Worm (Caenorhabditis elegans) whole organism, L1 larva: ENCODE data around the gene polk-1.
A peak's percentile ranks its signal among the peaks of the same experiment; 100 is the strongest.

Experiments used
- C04F5.9 ChIP-seq: sonication (generic microtip); optimal IDR thresholded peaks from 2 replicates; lab custom pipeline; 2016; ENCODE audit warnings: missing genetic modification characterization, missing compliant biosample characterization
- C34B4.2 ChIP-seq: sonication (generic microtip); optimal IDR thresholded peaks from 2 replicates; lab custom pipeline; 2017; ENCODE audit warnings: mild to moderate bottlenecking, missing genetic modification characterization, missing compliant biosample characterization
- F16B12.6 ChIP-seq: fragments of 150-350 bp; optimal IDR thresholded peaks from 2 replicates; lab custom pipeline; 2014; ENCODE audit warnings: missing biosample characterization, missing genetic modification characterization
- Y116A8C.19 ChIP-seq: sonication (generic microtip); optimal IDR thresholded peaks from 2 replicates; lab custom pipeline; 2016; ENCODE audit warnings: missing compliant biosample characterization, missing genetic modification characterization, borderline replicate concordance
- alr-1 ChIP-seq: fragments of 200-800 bp; sonication (Bioruptor generic); optimal IDR thresholded peaks from 2 replicates; lab custom pipeline; 2018; ENCODE audit warnings: borderline replicate concordance, mild to moderate bottlenecking, missing genetic modification characterization, missing compliant biosample characterization
- aly-2 ChIP-seq: fragments of 150-350 bp; optimal IDR thresholded peaks from 2 replicates; lab custom pipeline; 2014; ENCODE audit warnings: missing biosample characterization, missing genetic modification characterization
- ama-1 ChIP-seq: fragments of 150-350 bp; optimal IDR thresholded peaks from 2 replicates; lab custom pipeline; 2014
- blmp-1 ChIP-seq: fragments of 150-350 bp; optimal IDR thresholded peaks from 2 replicates; lab custom pipeline; 2014; ENCODE audit warnings: missing biosample characterization, missing genetic modification characterization
- ceh-8 ChIP-seq: fragments of 200-800 bp; sonication (Bioruptor generic); optimal IDR thresholded peaks from 2 replicates; lab custom pipeline; 2018; ENCODE audit warnings: mild to moderate bottlenecking, missing genetic modification characterization, moderate library complexity, missing compliant biosample characterization
- ceh-88 ChIP-seq: fragments of 200-800 bp; sonication (Bioruptor generic); IDR thresholded peaks from 2 replicates; pipeline ENCODE4 v1.3.6; 2022; ENCODE audit warnings: missing genetic modification characterization, missing compliant biosample characterization
- ces-1 ChIP-seq: fragments of 150-350 bp; optimal IDR thresholded peaks from 2 replicates; lab custom pipeline; 2014; ENCODE audit warnings: missing biosample characterization, missing genetic modification reagents, missing genetic modification characterization
- dpl-1 ChIP-seq, 3 experiments: fragments of 150-350 bp in 2 of 3; sonication (generic microtip) in 1 of 3; optimal IDR thresholded peaks; 2 replicates each; lab custom pipeline; 2014 to 2017; ENCODE audit warnings: missing biosample characterization in 3 of 3, missing genetic modification characterization in 3 of 3, missing genetic modification reagents in 3 of 3
- efl-3 ChIP-seq: fragments of 200-800 bp; sonication (Bioruptor generic); optimal IDR thresholded peaks from 2 replicates; lab custom pipeline; 2018; ENCODE audit warnings: mild to moderate bottlenecking, missing genetic modification characterization, missing compliant biosample characterization
- egl-27 ChIP-seq, 2 experiments: fragments of 150-350 bp in 1 of 2; sonication (generic microtip); optimal IDR thresholded peaks; 3 replicates each; lab custom pipeline; 2017 to 2018; ENCODE audit warnings: missing biosample characterization in 2 of 2, missing genetic modification characterization in 2 of 2, missing genetic modification reagents in 2 of 2
- ets-5 ChIP-seq: fragments of 200-800 bp; sonication (Bioruptor generic); IDR thresholded peaks from 2 replicates; pipeline ENCODE4 v1.3.6; 2022; ENCODE audit warnings: missing genetic modification characterization, missing compliant biosample characterization
- fkh-10 ChIP-seq: sonication (generic microtip); optimal IDR thresholded peaks from 2 replicates; lab custom pipeline; 2017; ENCODE audit warnings: missing biosample characterization, missing genetic modification reagents, missing genetic modification characterization
- fkh-8 ChIP-seq: sonication (generic microtip); optimal IDR thresholded peaks from 2 replicates; lab custom pipeline; 2016; ENCODE audit warnings: mild to moderate bottlenecking, missing genetic modification characterization, missing compliant biosample characterization
- fos-1 ChIP-seq: fragments of 150-350 bp; optimal IDR thresholded peaks from 2 replicates; lab custom pipeline; 2014; ENCODE audit warnings: missing biosample characterization, missing genetic modification characterization
- grh-1 ChIP-seq: fragments of 200-800 bp; sonication (Bioruptor generic); IDR thresholded peaks from 2 replicates; pipeline ENCODE4 v1.3.6; 2022; ENCODE audit warnings: missing genetic modification reagents, missing genetic modification characterization, missing compliant biosample characterization
- hlh-4 ChIP-seq: sonication (generic microtip); optimal IDR thresholded peaks from 2 replicates; lab custom pipeline; 2016; ENCODE audit warnings: mild to moderate bottlenecking, missing genetic modification characterization, missing compliant biosample characterization
- hpl-2 ChIP-seq: fragments of 150-350 bp; optimal IDR thresholded peaks from 2 replicates; lab custom pipeline; 2014; ENCODE audit warnings: missing biosample characterization, missing genetic modification reagents, missing genetic modification characterization
- lin-15B ChIP-seq: fragments of 150-350 bp; sonication (generic microtip); optimal IDR thresholded peaks from 3 replicates; lab custom pipeline; 2014; ENCODE audit warnings: missing biosample characterization, missing genetic modification characterization
- lir-3 ChIP-seq: sonication (generic microtip); optimal IDR thresholded peaks from 2 replicates; lab custom pipeline; 2016; ENCODE audit warnings: mild to moderate bottlenecking, missing genetic modification characterization, moderate library complexity, missing compliant biosample characterization; ENCODE audit not compliant: poor library complexity
- mab-9 ChIP-seq: fragments of 200-800 bp; sonication (Bioruptor generic); IDR thresholded peaks from 2 replicates; pipeline ENCODE4 v1.3.6; 2022; ENCODE audit warnings: missing genetic modification reagents, missing genetic modification characterization, missing compliant biosample characterization
- mdl-1 ChIP-seq, 2 experiments: fragments of 150-350 bp; optimal IDR thresholded peaks; 2 replicates each; lab custom pipeline; 2014 to 2017; ENCODE audit warnings: missing biosample characterization in 2 of 2, missing genetic modification characterization in 2 of 2, inconsistent platforms in 1 of 2
- nhr-12 ChIP-seq: sonication (generic microtip); optimal IDR thresholded peaks from 2 replicates; lab custom pipeline; 2017; ENCODE audit warnings: missing biosample characterization, missing genetic modification characterization
- nhr-19 ChIP-seq: fragments of 200-800 bp; sonication (Bioruptor generic); conservative IDR thresholded peaks from 2 replicates; pipeline ENCODE4 v1.3.6; 2022; ENCODE audit warnings: missing genetic modification characterization, missing compliant biosample characterization
- nhr-20 ChIP-seq: sonication (generic microtip); optimal IDR thresholded peaks from 2 replicates; lab custom pipeline; 2016; ENCODE audit warnings: mild to moderate bottlenecking, missing genetic modification characterization, missing compliant biosample characterization
- nhr-237 ChIP-seq: fragments of 150-350 bp; optimal IDR thresholded peaks from 2 replicates; lab custom pipeline; 2014; ENCODE audit warnings: missing biosample characterization, missing genetic modification characterization
- nhr-28 ChIP-seq: fragments of 150-350 bp; optimal IDR thresholded peaks from 2 replicates; lab custom pipeline; 2014; ENCODE audit warnings: missing biosample characterization, missing genetic modification characterization
- nhr-47 ChIP-seq: sonication (generic microtip); optimal IDR thresholded peaks from 2 replicates; lab custom pipeline; 2016; ENCODE audit warnings: mild to moderate bottlenecking, missing genetic modification characterization, moderate library complexity, missing compliant biosample characterization
- nhr-71 ChIP-seq: sonication (generic microtip); optimal IDR thresholded peaks from 2 replicates; lab custom pipeline; 2016; ENCODE audit warnings: mild to moderate bottlenecking, missing genetic modification characterization, moderate library complexity, missing compliant biosample characterization
- nhr-76 ChIP-seq: sonication (generic microtip); optimal IDR thresholded peaks from 2 replicates; lab custom pipeline; 2017; ENCODE audit warnings: missing biosample characterization, missing genetic modification characterization
- nhr-85 ChIP-seq: sonication (generic microtip); peaks from one replicate; lab custom pipeline; 2016; ENCODE audit warnings: missing genetic modification characterization, inconsistent platforms, missing compliant biosample characterization
- nhr-90 ChIP-seq: sonication (generic microtip); optimal IDR thresholded peaks from 2 replicates; lab custom pipeline; 2016; ENCODE audit warnings: mild to moderate bottlenecking, missing genetic modification characterization, missing compliant biosample characterization; ENCODE audit not compliant: poor library complexity
- pag-3 ChIP-seq: sonication (generic microtip); optimal IDR thresholded peaks from 2 replicates; lab custom pipeline; 2017; ENCODE audit warnings: missing genetic modification characterization, mild to moderate bottlenecking, missing compliant biosample characterization, antibody characterized with exemption, borderline replicate concordance; ENCODE audit not compliant: insufficient read depth
- pax-3 ChIP-seq: fragments of 200-800 bp; sonication (Bioruptor generic); optimal IDR thresholded peaks from 2 replicates; lab custom pipeline; 2018; ENCODE audit warnings: mild to moderate bottlenecking, missing genetic modification characterization, moderate library complexity, missing compliant biosample characterization
- pqm-1 ChIP-seq: sonication (generic microtip); optimal IDR thresholded peaks from 3 replicates; lab custom pipeline; 2017; ENCODE audit warnings: missing biosample characterization, missing genetic modification characterization
- skn-1 ChIP-seq: fragments of 150-350 bp; optimal IDR thresholded peaks from 2 replicates; lab custom pipeline; 2014; ENCODE audit warnings: missing biosample characterization, missing genetic modification characterization
- snpc-4 ChIP-seq: fragments of 150-350 bp; optimal IDR thresholded peaks from 2 replicates; lab custom pipeline; 2014; ENCODE audit warnings: missing biosample characterization, missing genetic modification characterization
- sox-4 ChIP-seq: sonication (generic microtip); optimal IDR thresholded peaks from 2 replicates; lab custom pipeline; 2016; ENCODE audit warnings: missing genetic modification characterization, missing compliant biosample characterization
- sup-37 ChIP-seq: fragments of 200-800 bp; sonication (Bioruptor generic); optimal IDR thresholded peaks from 2 replicates; lab custom pipeline; 2018; ENCODE audit warnings: mild to moderate bottlenecking, missing genetic modification characterization, missing compliant biosample characterization
- swsn-7 ChIP-seq: sonication (generic microtip); optimal IDR thresholded peaks from 2 replicates; lab custom pipeline; 2016; ENCODE audit warnings: missing genetic modification characterization, missing compliant biosample characterization
- tbx-2 ChIP-seq: sonication (generic microtip); optimal IDR thresholded peaks from 2 replicates; lab custom pipeline; 2016; ENCODE audit warnings: missing genetic modification characterization, missing compliant biosample characterization
- unc-130 ChIP-seq: fragments of 150-350 bp; optimal IDR thresholded peaks from 2 replicates; lab custom pipeline; 2017; ENCODE audit warnings: missing biosample characterization, missing genetic modification characterization, inconsistent platforms
- unc-30 ChIP-seq: sonication (generic microtip); optimal IDR thresholded peaks from 2 replicates; lab custom pipeline; 2017; ENCODE audit warnings: missing biosample characterization, missing genetic modification characterization
- vab-15 ChIP-seq: sonication (generic microtip); optimal IDR thresholded peaks from 2 replicates; lab custom pipeline; 2017; ENCODE audit warnings: missing genotype, mild to moderate bottlenecking, missing genetic modification characterization, missing compliant biosample characterization
- xbp-1 ChIP-seq: sonication (generic microtip); optimal IDR thresholded peaks from 2 replicates; lab custom pipeline; 2016; ENCODE audit warnings: missing genetic modification characterization, missing compliant biosample characterization
- zag-1 ChIP-seq: fragments of 150-350 bp; optimal IDR thresholded peaks from 2 replicates; lab custom pipeline; 2014; ENCODE audit warnings: missing biosample characterization, missing genetic modification characterization
- ztf-11 ChIP-seq, 2 experiments: sonication (generic microtip); optimal IDR thresholded peaks; 2 replicates each; lab custom pipeline; 2016 to 2017; ENCODE audit warnings: missing genetic modification characterization in 2 of 2, missing biosample characterization in 1 of 2, missing compliant biosample characterization in 1 of 2
- ztf-4 ChIP-seq: fragments of 150-350 bp; optimal IDR thresholded peaks from 2 replicates; lab custom pipeline; 2014; ENCODE audit warnings: missing biosample characterization, missing genetic modification characterization

Gene polk-1

DNA sequence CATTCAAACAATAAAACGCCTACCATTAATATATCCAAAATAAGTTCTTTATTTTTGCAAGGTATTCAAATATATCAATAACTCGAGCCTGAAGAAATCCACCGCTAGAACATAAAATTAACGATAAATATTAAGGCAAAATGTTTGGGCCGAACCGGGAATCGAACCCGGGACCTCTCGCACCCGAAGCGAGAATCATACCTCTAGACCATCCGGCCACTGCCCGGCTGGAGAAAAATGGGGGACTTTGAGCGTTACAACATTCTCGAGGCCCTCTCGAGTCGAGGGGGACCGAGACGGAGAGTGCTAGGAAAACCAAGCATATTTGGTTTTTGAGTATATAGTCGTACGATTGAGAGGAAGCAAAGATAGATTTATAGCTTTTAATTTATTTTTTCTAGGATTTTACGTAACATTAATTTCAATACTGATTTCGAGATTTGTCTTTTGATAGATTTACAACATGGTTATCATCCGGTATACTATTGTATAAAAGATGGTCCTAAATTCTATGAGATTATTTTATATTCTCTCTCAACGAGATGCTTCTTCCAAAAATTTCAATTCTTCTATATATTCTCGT lies 21.9 kb upstream of the polk-1 start, which contains the start of gene flp-23 (continued):
- TF ChIP-seq pax-3 (tag; lab: Kevin White, UChicago) (no peak), nhr-28 (tag; lab: Kevin White, UChicago) (no peak), mab-9 (GFP tag; lab: Robert Waterston, UW) (no peak), nhr-76 (no peak), vab-15 (tag; lab: Kevin White, UChicago) (no peak), ceh-88 (no peak), pqm-1 (no peak), ztf-4 (tag; lab: Kevin White, UChicago) (no peak), egl-27 (tag; optimal IDR thresholded peaks at IDR 0.05; lab: Kevin White, UChicago) (no peak), fkh-10 (no peak), fos-1 (tag; lab: Kevin White, UChicago) (no peak), tbx-2 (peak; percentile 28), ceh-8 (GFP tag; lab: Kevin White, UChicago) (no peak), nhr-20 (tag; lab: Kevin White, UChicago) (peak; percentile 9), nhr-19 (no peak), mdl-1 (tag; optimal IDR thresholded peaks at IDR 0.05; lab: Kevin White, UChicago) (peak in 1 of 2 experiments; percentile 23), sup-37 (GFP tag; lab: Kevin White, UChicago) (no peak), unc-30 (tag; lab: Kevin White, UChicago) (no peak), xbp-1 (tag; lab: Kevin White, UChicago) (peak; percentile 34), blmp-1 (tag; lab: Kevin White, UChicago) (no peak), dpl-1 (GFP tag; optimal IDR thresholded peaks at IDR 0.05; lab: Kevin White, UChicago) (peak in 2 of 3 experiments; percentile 24 to 30), grh-1 (GFP tag; lab: Robert Waterston, UW) (no peak), pag-3 (no peak), ama-1 (lab: Kevin White, UChicago) (no peak), skn-1 (peak; percentile 36), aly-2 (tag; lab: Kevin White, UChicago) (no peak), alr-1 (tag; lab: Kevin White, UChicago) (no peak), zag-1 (no peak), nhr-47 (tag; lab: Kevin White, UChicago) (no peak), lin-15B (tag; lab: Kevin White, UChicago) (no peak), ets-5 (GFP tag; lab: Robert Waterston, UW) (no peak), ces-1 (GFP tag; lab: Kevin White, UChicago) (no peak), F16B12.6 (tag; lab: Kevin White, UChicago) (no peak), hlh-4 (tag; lab: Kevin White, UChicago) (no peak), nhr-71 (tag; lab: Kevin White, UChicago) (peak; percentile 62), lir-3 (peak; percentile 17), fkh-8 (tag; lab: Kevin White, UChicago) (no peak), snpc-4 (no peak), nhr-90 (tag; lab: Kevin White, UChicago) (peak; percentile 22), sox-4 (tag; lab: Kevin White, UChicago) (no peak), efl-3 (GFP tag; lab: Kevin White, UChicago) (no peak), ztf-11 (tag; optimal IDR thresholded peaks at IDR 0.05; lab: Kevin White, UChicago) (no peak), unc-130 (tag; lab: Kevin White, UChicago) (no peak), nhr-237 (tag; lab: Kevin White, UChicago) (no peak), hpl-2 (no peak), C04F5.9 (no peak), C34B4.2 (tag; lab: Kevin White, UChicago) (no peak), nhr-85 (tag; lab: Kevin White, UChicago) (no peak), Y116A8C.19 (no peak), nhr-12 (tag; lab: Kevin White, UChicago) (no peak), swsn-7 (tag; lab: Kevin White, UChicago) (peak; percentile 48)
- TF ChIP-seq, all 84 proteins: peak for 21
